Worm (Caenorhabditis elegans) whole organism, L1 larva: ENCODE data around the gene F14H3.3.

Experiments
- C34B4.2 ChIP-seq: sonication (generic microtip); optimal IDR thresholded peaks from 2 replicates; lab custom pipeline; 2017; ENCODE audit warnings: mild to moderate bottlenecking, missing genetic modification characterization, missing compliant biosample characterization
- blmp-1 ChIP-seq: fragments of 150-350 bp; optimal IDR thresholded peaks from 2 replicates; lab custom pipeline; 2014; ENCODE audit warnings: missing biosample characterization, missing genetic modification characterization
- ceh-82 ChIP-seq, 3 experiments: fragments of 150-350 bp in 1 of 3; sonication (generic microtip) in 2 of 3; optimal IDR thresholded peaks; 2 replicates each; lab custom pipeline; 2014 to 2017; ENCODE audit warnings: missing biosample characterization in 3 of 3, missing genetic modification characterization in 3 of 3
- dpl-1 ChIP-seq, 3 experiments: fragments of 150-350 bp in 2 of 3; sonication (generic microtip) in 1 of 3; optimal IDR thresholded peaks; 2 replicates each; lab custom pipeline; 2014 to 2017; ENCODE audit warnings: missing biosample characterization in 3 of 3, missing genetic modification characterization in 3 of 3, missing genetic modification reagents in 3 of 3
- fkh-10 ChIP-seq: sonication (generic microtip); optimal IDR thresholded peaks from 2 replicates; lab custom pipeline; 2017; ENCODE audit warnings: missing biosample characterization, missing genetic modification reagents, missing genetic modification characterization
- nhr-11 ChIP-seq: fragments of 150-350 bp; optimal IDR thresholded peaks from 2 replicates; lab custom pipeline; 2014; ENCODE audit warnings: missing biosample characterization, missing genetic modification characterization
- nhr-237 ChIP-seq: fragments of 150-350 bp; optimal IDR thresholded peaks from 2 replicates; lab custom pipeline; 2014; ENCODE audit warnings: missing biosample characterization, missing genetic modification characterization
- nhr-76 ChIP-seq: sonication (generic microtip); optimal IDR thresholded peaks from 2 replicates; lab custom pipeline; 2017; ENCODE audit warnings: missing biosample characterization, missing genetic modification characterization
- nhr-85 ChIP-seq: sonication (generic microtip); peaks from one replicate; lab custom pipeline; 2016; ENCODE audit warnings: missing genetic modification characterization, inconsistent platforms, missing compliant biosample characterization
- skn-1 ChIP-seq: fragments of 150-350 bp; optimal IDR thresholded peaks from 2 replicates; lab custom pipeline; 2014; ENCODE audit warnings: missing biosample characterization, missing genetic modification characterization
- sup-37 ChIP-seq: fragments of 200-800 bp; sonication (Bioruptor generic); optimal IDR thresholded peaks from 2 replicates; lab custom pipeline; 2018; ENCODE audit warnings: mild to moderate bottlenecking, missing genetic modification characterization, missing compliant biosample characterization
- unc-62 ChIP-seq: fragments of 150-350 bp; optimal IDR thresholded peaks from 2 replicates; lab custom pipeline; 2014; ENCODE audit warnings: missing biosample characterization, missing genetic modification reagents, missing genetic modification characterization
- unc-98 ChIP-seq: fragments of 200-800 bp; sonication (Bioruptor generic); IDR thresholded peaks from 2 replicates; pipeline ENCODE4 v1.3.6; 2022; ENCODE audit warnings: missing genetic modification characterization, missing compliant biosample characterization
- zag-1 ChIP-seq: fragments of 150-350 bp; optimal IDR thresholded peaks from 2 replicates; lab custom pipeline; 2014; ENCODE audit warnings: missing biosample characterization, missing genetic modification characterization

- no peak for TF ChIP-seq zag-1 (tag; lab: Kevin White, UChicago)
- no peak for TF ChIP-seq C34B4.2 (tag; lab: Kevin White, UChicago)
- no peak for TF ChIP-seq unc-62
- TF ChIP-seq nhr-237 (tag; lab: Kevin White, UChicago) = no peak
- TF ChIP-seq ceh-82 (tag; optimal IDR thresholded peaks at IDR 0.05; lab: Kevin White, UChicago) = no peak
- no peak for TF ChIP-seq dpl-1 (GFP tag; optimal IDR thresholded peaks at IDR 0.05; lab: Kevin White, UChicago)
- TF ChIP-seq fkh-10 (GFP tag; lab: Kevin White, UChicago) = no peak
- no peak for TF ChIP-seq nhr-11 (tag; lab: Kevin White, UChicago)
- TF ChIP-seq nhr-76 (tag; lab: Kevin White, UChicago) = no peak
- TF ChIP-seq blmp-1 = no peak
- no peak for TF ChIP-seq skn-1 (tag; lab: Kevin White, UChicago)
- TF ChIP-seq nhr-85 (tag; lab: Kevin White, UChicago) = no peak
- no peak for TF ChIP-seq unc-98
- no peak for TF ChIP-seq sup-37 (GFP tag; lab: Kevin White, UChicago)
Measured at ce11 chrV:16099441-16099840, 46.2 kb upstream of the F14H3.3 start, which contains the start of gene str-7.
